Worm (Caenorhabditis elegans) whole organism, L2 larva: ENCODE results near the gene Y69H2.15.

Experiments used
- F13H6.1 ChIP-seq: sonication (generic microtip); optimal IDR thresholded peaks from 2 replicates; lab custom pipeline; 2016; ENCODE audit warnings: missing genetic modification characterization, missing compliant biosample characterization
- Y55F3AM.14 ChIP-seq: fragments of 200-800 bp; sonication (Bioruptor generic); optimal IDR thresholded peaks from 2 replicates; lab custom pipeline; 2018; ENCODE audit warnings: mild to moderate bottlenecking, missing genetic modification characterization, missing compliant biosample characterization
- ZK546.5 ChIP-seq: sonication (generic microtip); optimal IDR thresholded peaks from 2 replicates; lab custom pipeline; 2017; ENCODE audit warnings: missing biosample characterization, missing genetic modification characterization
- aly-2 ChIP-seq: fragments of 150-350 bp; optimal IDR thresholded peaks from 2 replicates; lab custom pipeline; 2014; ENCODE audit warnings: missing biosample characterization, missing genetic modification characterization
- ama-1 ChIP-seq: fragments of 150-350 bp; optimal IDR thresholded peaks from 2 replicates; lab custom pipeline; 2018; ENCODE audit warnings: inconsistent platforms
- blmp-1 ChIP-seq: sonication (generic microtip); optimal IDR thresholded peaks from 2 replicates; lab custom pipeline; 2017; ENCODE audit warnings: missing genetic modification characterization, mild to moderate bottlenecking, missing compliant biosample characterization, antibody characterized with exemption, moderate library complexity; ENCODE audit not compliant: insufficient read depth
- ceh-16 ChIP-seq: fragments of 150-350 bp; optimal IDR thresholded peaks from 2 replicates; lab custom pipeline; 2014; ENCODE audit warnings: missing biosample characterization, missing genetic modification characterization
- ceh-82 ChIP-seq: fragments of 150-350 bp; optimal IDR thresholded peaks from 2 replicates; lab custom pipeline; 2014; ENCODE audit warnings: missing biosample characterization, missing genetic modification characterization
- crh-2 ChIP-seq: sonication (generic microtip); optimal IDR thresholded peaks from 2 replicates; lab custom pipeline; 2017; ENCODE audit warnings: missing biosample characterization, missing genetic modification characterization
- dmd-4 ChIP-seq: sonication (generic microtip); optimal IDR thresholded peaks from 2 replicates; lab custom pipeline; 2017; ENCODE audit warnings: missing biosample characterization, missing genetic modification characterization
- egl-27 ChIP-seq: sonication (generic microtip); optimal IDR thresholded peaks from 3 replicates; lab custom pipeline; 2017; ENCODE audit warnings: missing biosample characterization, missing genetic modification reagents, missing genetic modification characterization
- elt-1 ChIP-seq: fragments of 150-350 bp; optimal IDR thresholded peaks from 2 replicates; lab custom pipeline; 2014; ENCODE audit warnings: missing biosample characterization, missing genetic modification characterization
- elt-3 ChIP-seq: sonication (generic microtip); optimal IDR thresholded peaks from 2 replicates; lab custom pipeline; 2017; ENCODE audit warnings: missing biosample characterization, missing genetic modification characterization
- fos-1 ChIP-seq: fragments of 150-350 bp; optimal IDR thresholded peaks from 2 replicates; lab custom pipeline; 2014; ENCODE audit warnings: missing biosample characterization, missing genetic modification characterization
- lin-13 ChIP-seq: fragments of 150-350 bp; optimal IDR thresholded peaks from 2 replicates; lab custom pipeline; 2014; ENCODE audit warnings: missing biosample characterization, missing genetic modification reagents, missing genetic modification characterization
- lsy-2 ChIP-seq, 2 experiments: fragments of 150-350 bp in 1 of 2; sonication (generic microtip) in 1 of 2; optimal IDR thresholded peaks; 2 replicates each; lab custom pipeline; 2014 to 2017; ENCODE audit warnings: missing biosample characterization in 2 of 2, missing genetic modification characterization in 2 of 2
- mbf-1 ChIP-seq: sonication (generic microtip); optimal IDR thresholded peaks from 2 replicates; lab custom pipeline; 2017; ENCODE audit warnings: missing biosample characterization, missing genetic modification characterization
- mdl-1 ChIP-seq, 2 experiments: fragments of 150-350 bp in 1 of 2; sonication (generic microtip) in 1 of 2; optimal IDR thresholded peaks; 2 replicates each; lab custom pipeline; 2017; ENCODE audit warnings: missing biosample characterization in 2 of 2, missing genetic modification characterization in 2 of 2
- nhr-10 ChIP-seq: sonication (generic microtip); optimal IDR thresholded peaks from 2 replicates; lab custom pipeline; 2017; ENCODE audit warnings: missing biosample characterization, missing genetic modification characterization
- nhr-11 ChIP-seq: fragments of 150-350 bp; optimal IDR thresholded peaks from 2 replicates; lab custom pipeline; 2014; ENCODE audit warnings: missing biosample characterization, missing genetic modification characterization
- nhr-12 ChIP-seq: fragments of 150-350 bp; optimal IDR thresholded peaks from 2 replicates; lab custom pipeline; 2014; ENCODE audit warnings: missing biosample characterization, missing genetic modification characterization
- nhr-21 ChIP-seq: fragments of 150-350 bp; optimal IDR thresholded peaks from 2 replicates; lab custom pipeline; 2014; ENCODE audit warnings: missing biosample characterization, missing genetic modification characterization
- nhr-23 ChIP-seq: fragments of 150-350 bp; optimal IDR thresholded peaks from 2 replicates; lab custom pipeline; 2014; ENCODE audit warnings: missing biosample characterization, missing genetic modification reagents, missing genetic modification characterization
- nhr-237 ChIP-seq: fragments of 150-350 bp; optimal IDR thresholded peaks from 2 replicates; lab custom pipeline; 2014; ENCODE audit warnings: missing biosample characterization, missing genetic modification characterization
- nhr-25 ChIP-seq: fragments of 150-350 bp; sonication (generic microtip); optimal IDR thresholded peaks from 3 replicates; lab custom pipeline; 2014; ENCODE audit warnings: missing biosample characterization, missing genetic modification characterization
- nhr-6 ChIP-seq: fragments of 150-350 bp; optimal IDR thresholded peaks from 2 replicates; lab custom pipeline; 2014; ENCODE audit warnings: missing biosample characterization, missing genetic modification characterization
- peb-1 ChIP-seq: fragments of 150-350 bp; optimal IDR thresholded peaks from 2 replicates; lab custom pipeline; 2014; ENCODE audit warnings: missing biosample characterization, missing genetic modification characterization
- sem-4 ChIP-seq: fragments of 150-350 bp; optimal IDR thresholded peaks from 2 replicates; lab custom pipeline; 2014; ENCODE audit warnings: missing biosample characterization, missing genetic modification reagents, missing genetic modification characterization
- skn-1 ChIP-seq: sonication (generic microtip); optimal IDR thresholded peaks from 2 replicates; lab custom pipeline; 2017; ENCODE audit warnings: missing biosample characterization, missing genetic modification characterization
- sma-3 ChIP-seq: sonication (generic microtip); optimal IDR thresholded peaks from 2 replicates; lab custom pipeline; 2016; ENCODE audit warnings: missing genetic modification reagents, missing genetic modification characterization, missing compliant biosample characterization
- sma-9 ChIP-seq, 2 experiments: fragments of 150-350 bp in 1 of 2; sonication (generic microtip) in 1 of 2; optimal IDR thresholded peaks; 2 replicates each; lab custom pipeline; 2014 to 2016; ENCODE audit warnings: missing genetic modification characterization in 2 of 2, mild to moderate bottlenecking in 1 of 2, missing biosample characterization in 1 of 2, missing compliant biosample characterization in 1 of 2, missing genetic modification reagents in 1 of 2, moderate library complexity in 1 of 2
- snpc-4 ChIP-seq: fragments of 150-350 bp; optimal IDR thresholded peaks from 2 replicates; lab custom pipeline; 2014; ENCODE audit warnings: missing biosample characterization, missing genetic modification characterization
- unc-39 ChIP-seq: fragments of 150-350 bp; optimal IDR thresholded peaks from 2 replicates; lab custom pipeline; 2014; ENCODE audit warnings: missing biosample characterization, missing genetic modification characterization
- unc-55 ChIP-seq: fragments of 150-350 bp; sonication (generic microtip); optimal IDR thresholded peaks from 3 replicates; lab custom pipeline; 2014; ENCODE audit warnings: missing biosample characterization, missing genetic modification reagents, missing genetic modification characterization
- unc-62 ChIP-seq: fragments of 150-350 bp; optimal IDR thresholded peaks from 2 replicates; lab custom pipeline; 2014; ENCODE audit warnings: missing biosample characterization, missing genetic modification reagents, missing genetic modification characterization
- zag-1 ChIP-seq: fragments of 150-350 bp; optimal IDR thresholded peaks from 2 replicates; lab custom pipeline; 2014; ENCODE audit warnings: missing biosample characterization, missing genetic modification characterization
- ztf-1 ChIP-seq: fragments of 200-800 bp; sonication (Bioruptor generic); conservative IDR thresholded peaks from 2 replicates; pipeline ENCODE4 v1.3.6; 2022; ENCODE audit warnings: missing genetic modification characterization, missing compliant biosample characterization
- ztf-11 ChIP-seq: sonication (generic microtip); optimal IDR thresholded peaks from 2 replicates; lab custom pipeline; 2017; ENCODE audit warnings: missing biosample characterization, missing genetic modification characterization
- ztf-4 ChIP-seq: fragments of 150-350 bp; optimal IDR thresholded peaks from 2 replicates; lab custom pipeline; 2014; ENCODE audit warnings: missing biosample characterization, missing genetic modification characterization

Y69H2.15 gene

DNA sequence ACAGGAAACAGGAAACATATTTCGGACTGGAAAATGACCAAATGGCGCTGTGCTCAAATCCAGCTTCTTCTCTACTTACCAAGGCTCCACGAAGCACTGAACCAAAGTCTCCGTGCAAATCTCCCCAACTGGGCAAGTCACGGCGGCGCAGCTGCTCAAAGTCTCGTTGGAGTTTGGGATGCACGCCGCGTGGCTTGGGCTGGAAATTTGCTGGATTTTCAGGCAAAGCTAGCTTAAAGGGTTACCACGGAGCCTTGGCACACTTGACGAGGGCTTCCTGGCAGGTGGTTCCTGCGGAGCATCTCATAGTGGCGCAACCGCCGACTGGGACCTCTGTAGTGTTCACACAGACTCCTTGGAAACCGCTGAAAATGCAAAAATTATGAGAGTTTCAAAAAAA is 32.2 kb upstream of the Y69H2.15 start:
- no peak for TF ChIP-seq nhr-25 (tag; lab: Kevin White, UChicago)
- no peak for TF ChIP-seq skn-1
- no peak for TF ChIP-seq nhr-237
- no peak for TF ChIP-seq mdl-1 (tag; optimal IDR thresholded peaks at IDR 0.05; lab: Kevin White, UChicago)
- TF ChIP-seq elt-3: no peak
- TF ChIP-seq aly-2 (tag; lab: Kevin White, UChicago): no peak
- TF ChIP-seq unc-39 (tag; lab: Kevin White, UChicago): no peak
- TF ChIP-seq unc-55 (GFP tag; lab: Kevin White, UChicago): no peak
- TF ChIP-seq nhr-6 (tag; lab: Kevin White, UChicago): no peak
- TF ChIP-seq nhr-21: no peak
- no peak for TF ChIP-seq Y55F3AM.14 (GFP tag; lab: Kevin White, UChicago)
- no peak for TF ChIP-seq crh-2 (tag; lab: Kevin White, UChicago)
- no peak for TF ChIP-seq nhr-23 (tag; lab: Kevin White, UChicago)

- TF ChIP-seq nhr-25 (tag; lab: Kevin White, UChicago) (no peak), sem-4 (no peak), snpc-4 (tag; lab: Kevin White, UChicago) (no peak), aly-2 (tag; lab: Kevin White, UChicago) (no peak), mdl-1 (tag; optimal IDR thresholded peaks at IDR 0.05; lab: Kevin White, UChicago) (no peak), blmp-1 (no peak), nhr-12 (tag; lab: Kevin White, UChicago) (no peak)
These were observed 30.7 kb upstream of the Y69H2.15 start for ce11 chrV:18657391-18657790.

DNA sequence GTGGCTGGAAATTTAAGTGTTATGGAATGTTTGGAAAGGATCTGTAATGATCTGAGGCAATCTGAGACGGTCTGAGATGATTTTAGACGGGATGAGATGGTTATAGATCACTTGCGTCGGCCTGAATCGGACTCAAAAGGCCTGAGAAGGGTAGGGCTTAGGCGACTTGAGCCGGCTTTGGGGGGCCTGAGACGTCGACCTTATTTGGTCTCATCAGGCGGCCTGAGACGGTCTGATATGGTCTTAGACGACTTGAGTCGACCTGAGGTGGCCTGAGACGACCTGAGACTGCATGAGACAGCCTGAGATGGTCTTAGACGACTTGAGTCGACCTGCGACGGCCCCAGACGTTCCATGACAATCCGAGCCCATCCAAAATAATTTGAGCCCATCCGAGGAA is 29.7 kb upstream of the Y69H2.15 start:
- TF ChIP-seq ztf-11 (tag; lab: Kevin White, UChicago) (no peak), lsy-2 (tag; optimal IDR thresholded peaks at IDR 0.05; lab: Kevin White, UChicago) (no peak), dmd-4 (tag; lab: Kevin White, UChicago) (no peak), sem-4 (no peak)

- TF ChIP-seq mdl-1 (tag; optimal IDR thresholded peaks at IDR 0.05; lab: Kevin White, UChicago) (no peak), ztf-1 (no peak), ztf-4 (tag; lab: Kevin White, UChicago) (no peak), lsy-2 (tag; optimal IDR thresholded peaks at IDR 0.05; lab: Kevin White, UChicago) (no peak), ceh-16 (no peak), blmp-1 (no peak), ceh-82 (no peak), ama-1 (no peak), Y55F3AM.14 (GFP tag; lab: Kevin White, UChicago) (no peak), F13H6.1 (tag; lab: Kevin White, UChicago) (no peak), mbf-1 (no peak), snpc-4 (tag; lab: Kevin White, UChicago) (no peak), peb-1 (no peak), sma-3 (GFP tag; lab: Kevin White, UChicago) (no peak)
These were observed 23.4 kb upstream of the Y69H2.15 start, which contains the start of gene egas-2 for ce11 chrV:18650043-18650442. Gene egas-2 (plus strand): TSS chrV:18650343.

ce11 chrV:18644258-18644657 is 17.6 kb upstream of the Y69H2.15 start:
- no peak for TF ChIP-seq peb-1
- no peak for TF ChIP-seq nhr-12 (tag; lab: Kevin White, UChicago)
- TF ChIP-seq elt-1: no peak
- TF ChIP-seq unc-39 (tag; lab: Kevin White, UChicago): no peak
- no peak for TF ChIP-seq nhr-23 (tag; lab: Kevin White, UChicago)
- no peak for TF ChIP-seq unc-62 (GFP tag; lab: Kevin White, UChicago)
- no peak for TF ChIP-seq skn-1
- TF ChIP-seq ceh-16: no peak
- TF ChIP-seq sma-9 (GFP tag; optimal IDR thresholded peaks at IDR 0.05; lab: Kevin White, UChicago): no peak
- no peak for TF ChIP-seq sma-9 (tag; optimal IDR thresholded peaks at IDR 0.05; lab: Kevin White, UChicago)
- no peak for TF ChIP-seq fos-1
- TF ChIP-seq zag-1 (tag; lab: Kevin White, UChicago): no peak
- no peak for TF ChIP-seq nhr-6 (tag; lab: Kevin White, UChicago)
- TF ChIP-seq lin-13: no peak
- no peak for TF ChIP-seq nhr-10 (tag; lab: Kevin White, UChicago)
- TF ChIP-seq ZK546.5 (tag; lab: Kevin White, UChicago): no peak
- no peak for TF ChIP-seq unc-55 (GFP tag; lab: Kevin White, UChicago)
- no peak for TF ChIP-seq egl-27 (tag; lab: Kevin White, UChicago)
- TF ChIP-seq mdl-1 (tag; optimal IDR thresholded peaks at IDR 0.05; lab: Kevin White, UChicago): no peak
- TF ChIP-seq nhr-11 (tag; lab: Kevin White, UChicago): no peak
